Worm (Caenorhabditis elegans): Measurements from ENCODE around the gene cogc-8.

cogc-8 gene

ce11 chrIV:218252-218651 lies 22.0 kb upstream of the cogc-8 start, which contains the start of gene prdx-6:
Gene prdx-6, plus strand, starts transcription at chrIV:218552.
- no peak for TF ChIP-seq zag-1 (tag; optimal IDR thresholded peaks at IDR 0.05)
- no peak for TF ChIP-seq ZK546.5 (tag; optimal IDR thresholded peaks at IDR 0.05)
- no peak for TF ChIP-seq jun-1 (tag; optimal IDR thresholded peaks at IDR 0.05)
- TF ChIP-seq nhr-12 (tag; optimal IDR thresholded peaks at IDR 0.05): no peak
- no peak for TF ChIP-seq pha-4 (tag; optimal IDR thresholded peaks at IDR 0.05)
- no peak for TF ChIP-seq mml-1 (tag; optimal IDR thresholded peaks at IDR 0.05)

- TF ChIP-seq unc-39 (tag; optimal IDR thresholded peaks at IDR 0.05): no peak
- TF ChIP-seq nfya-1 (tag; optimal IDR thresholded peaks at IDR 0.05; ENCODE audit: insufficient read depth): no peak
- no peak for TF ChIP-seq nhr-12 (tag; optimal IDR thresholded peaks at IDR 0.05)
- TF ChIP-seq ceh-82 (tag; optimal IDR thresholded peaks at IDR 0.05): no peak
- TF ChIP-seq nhr-11 (tag; optimal IDR thresholded peaks at IDR 0.05): no peak
- TF ChIP-seq zag-1 (tag; optimal IDR thresholded peaks at IDR 0.05): no peak
- no peak for TF ChIP-seq nhr-43 (tag; optimal IDR thresholded peaks at IDR 0.05; ENCODE audit: poor library complexity, severe bottlenecking)
- TF ChIP-seq mml-1 (tag; optimal IDR thresholded peaks at IDR 0.05): no peak
- TF ChIP-seq elt-2 (tag; optimal IDR thresholded peaks at IDR 0.05): no peak
- no peak for TF ChIP-seq hmg-11 (tag; optimal IDR thresholded peaks at IDR 0.05)
- TF ChIP-seq pqm-1 (tag; optimal IDR thresholded peaks at IDR 0.05): no peak
- no peak for TF ChIP-seq jun-1 (tag; optimal IDR thresholded peaks at IDR 0.05)
- TF ChIP-seq nhr-77 (tag; optimal IDR thresholded peaks at IDR 0.05): no peak
- TF ChIP-seq eor-1 (tag; optimal IDR thresholded peaks at IDR 0.05): no peak
- TF ChIP-seq egl-5 (tag; optimal IDR thresholded peaks at IDR 0.05): no peak
- no peak for TF ChIP-seq nhr-67 (tag; optimal IDR thresholded peaks at IDR 0.05)
- no peak for TF ChIP-seq pha-4 (tag; optimal IDR thresholded peaks at IDR 0.05)
- TF ChIP-seq tbx-2 (tag; optimal IDR thresholded peaks at IDR 0.05): no peak
- no peak for TF ChIP-seq ama-1 (optimal IDR thresholded peaks at IDR 0.05)
Observed at ce11 chrIV:231673-232072, 8.6 kb upstream of the cogc-8 start, which contains the start of gene gtf-2H1. Gene gtf-2H1, minus strand, starts transcription at chrIV:231773.

ce11 chrIV:236138-236537 lies 4.1 kb upstream of the cogc-8 start:
- no peak for TF ChIP-seq ZK546.5 (tag; optimal IDR thresholded peaks at IDR 0.05)
- no peak for TF ChIP-seq hmg-11 (tag; optimal IDR thresholded peaks at IDR 0.05)
- TF ChIP-seq egl-5 (tag; optimal IDR thresholded peaks at IDR 0.05): no peak
- TF ChIP-seq fos-1 (tag; optimal IDR thresholded peaks at IDR 0.05): no peak
- TF ChIP-seq nhr-11 (tag; optimal IDR thresholded peaks at IDR 0.05): no peak
- TF ChIP-seq nhr-23 (tag; optimal IDR thresholded peaks at IDR 0.05): no peak
- TF ChIP-seq ztf-11 (tag; optimal IDR thresholded peaks at IDR 0.05): no peak

- TF ChIP-seq hmg-11 (tag; optimal IDR thresholded peaks at IDR 0.05): no peak
- no peak for TF ChIP-seq ceh-16 (tag; optimal IDR thresholded peaks at IDR 0.05)
- TF ChIP-seq ztf-11 (tag; optimal IDR thresholded peaks at IDR 0.05): no peak
- TF ChIP-seq egl-5 (tag; optimal IDR thresholded peaks at IDR 0.05): no peak
- TF ChIP-seq nhr-237 (tag; optimal IDR thresholded peaks at IDR 0.05): no peak
- TF ChIP-seq nhr-23 (tag; optimal IDR thresholded peaks at IDR 0.05): no peak
- TF ChIP-seq mml-1 (tag; optimal IDR thresholded peaks at IDR 0.05): no peak
- no peak for TF ChIP-seq eor-1 (tag; optimal IDR thresholded peaks at IDR 0.05)
- no peak for TF ChIP-seq elt-2 (tag; optimal IDR thresholded peaks at IDR 0.05)
- TF ChIP-seq daf-12 (tag; optimal IDR thresholded peaks at IDR 0.05): no peak
- no peak for TF ChIP-seq lin-39 (tag; optimal IDR thresholded peaks at IDR 0.05)
- TF ChIP-seq nfya-1 (tag; optimal IDR thresholded peaks at IDR 0.05; ENCODE audit: insufficient read depth): no peak
- TF ChIP-seq egl-27 (tag; optimal IDR thresholded peaks at IDR 0.05): no peak
- TF ChIP-seq nhr-25 (tag; optimal IDR thresholded peaks at IDR 0.05): no peak
- no peak for TF ChIP-seq lsy-12 (tag; optimal IDR thresholded peaks at IDR 0.05)
- no peak for TF ChIP-seq zag-1 (tag; optimal IDR thresholded peaks at IDR 0.05)
Observed at ce11 chrIV:237350-237749, 2.9 kb upstream of the cogc-8 start, which contains the start of gene ints-13. Gene ints-13, minus strand, starts transcription at chrIV:237450.

- TF ChIP-seq egl-5 (tag; optimal IDR thresholded peaks at IDR 0.05) (no peak), snpc-4 (tag; optimal IDR thresholded peaks at IDR 0.05) (no peak), nhr-28 (tag; optimal IDR thresholded peaks at IDR 0.05) (no peak)
Observed at ce11 chrIV:244278-244677, 4.0 kb downstream of the cogc-8 start.

- no peak for TF ChIP-seq unc-39 (tag; optimal IDR thresholded peaks at IDR 0.05)
- TF ChIP-seq jun-1 (tag; optimal IDR thresholded peaks at IDR 0.05): no peak
- no peak for TF ChIP-seq fos-1 (tag; optimal IDR thresholded peaks at IDR 0.05)
- no peak for TF ChIP-seq elt-3 (tag; optimal IDR thresholded peaks at IDR 0.05)
- peak; percentile 44 for TF ChIP-seq nhr-25 (tag; optimal IDR thresholded peaks at IDR 0.05)
- no peak for TF ChIP-seq eor-1 (tag; optimal IDR thresholded peaks at IDR 0.05)
- TF ChIP-seq skn-1 (tag; optimal IDR thresholded peaks at IDR 0.05): no peak
- TF ChIP-seq ztf-11 (tag; optimal IDR thresholded peaks at IDR 0.05): no peak
Observed at ce11 chrIV:244843-245242, 4.6 kb downstream of the cogc-8 start, which contains the start of gene aass-1. Gene aass-1, plus strand, starts transcription at chrIV:245143.
